Worm (Caenorhabditis elegans) whole organism, L2 larva: ENCODE results near the gene ceh-57.

Source experiments
- C34F6.9 ChIP-seq: fragments of 150-350 bp; optimal IDR thresholded peaks from 2 replicates; lab custom pipeline; 2014; ENCODE audit warnings: missing biosample characterization, missing genetic modification characterization
- F13H6.1 ChIP-seq: sonication (generic microtip); optimal IDR thresholded peaks from 2 replicates; lab custom pipeline; 2016; ENCODE audit warnings: missing genetic modification characterization, missing compliant biosample characterization
- R02D3.7 ChIP-seq: fragments of 150-350 bp; optimal IDR thresholded peaks from 2 replicates; lab custom pipeline; 2014; ENCODE audit warnings: missing biosample characterization, missing genetic modification characterization
- Y55F3AM.14 ChIP-seq: fragments of 200-800 bp; sonication (Bioruptor generic); optimal IDR thresholded peaks from 2 replicates; lab custom pipeline; 2018; ENCODE audit warnings: mild to moderate bottlenecking, missing genetic modification characterization, missing compliant biosample characterization
- ZK546.5 ChIP-seq: sonication (generic microtip); optimal IDR thresholded peaks from 2 replicates; lab custom pipeline; 2017; ENCODE audit warnings: missing biosample characterization, missing genetic modification characterization
- ama-1 ChIP-seq: fragments of 150-350 bp; optimal IDR thresholded peaks from 2 replicates; lab custom pipeline; 2018; ENCODE audit warnings: inconsistent platforms
- blmp-1 ChIP-seq: sonication (generic microtip); optimal IDR thresholded peaks from 2 replicates; lab custom pipeline; 2017; ENCODE audit warnings: missing genetic modification characterization, mild to moderate bottlenecking, missing compliant biosample characterization, antibody characterized with exemption, moderate library complexity; ENCODE audit not compliant: insufficient read depth
- dmd-4 ChIP-seq: sonication (generic microtip); optimal IDR thresholded peaks from 2 replicates; lab custom pipeline; 2017; ENCODE audit warnings: missing biosample characterization, missing genetic modification characterization
- egl-27 ChIP-seq: sonication (generic microtip); optimal IDR thresholded peaks from 3 replicates; lab custom pipeline; 2017; ENCODE audit warnings: missing biosample characterization, missing genetic modification reagents, missing genetic modification characterization
- fos-1 ChIP-seq: fragments of 150-350 bp; optimal IDR thresholded peaks from 2 replicates; lab custom pipeline; 2014; ENCODE audit warnings: missing biosample characterization, missing genetic modification characterization
- mbf-1 ChIP-seq: sonication (generic microtip); optimal IDR thresholded peaks from 2 replicates; lab custom pipeline; 2017; ENCODE audit warnings: missing biosample characterization, missing genetic modification characterization
- mdl-1 ChIP-seq, 2 experiments: fragments of 150-350 bp in 1 of 2; sonication (generic microtip) in 1 of 2; optimal IDR thresholded peaks; 2 replicates each; lab custom pipeline; 2017; ENCODE audit warnings: missing biosample characterization in 2 of 2, missing genetic modification characterization in 2 of 2
- nhr-10 ChIP-seq: sonication (generic microtip); optimal IDR thresholded peaks from 2 replicates; lab custom pipeline; 2017; ENCODE audit warnings: missing biosample characterization, missing genetic modification characterization
- nhr-11 ChIP-seq: fragments of 150-350 bp; optimal IDR thresholded peaks from 2 replicates; lab custom pipeline; 2014; ENCODE audit warnings: missing biosample characterization, missing genetic modification characterization
- nhr-12 ChIP-seq: fragments of 150-350 bp; optimal IDR thresholded peaks from 2 replicates; lab custom pipeline; 2014; ENCODE audit warnings: missing biosample characterization, missing genetic modification characterization
- nhr-129 ChIP-seq: fragments of 150-350 bp; optimal IDR thresholded peaks from 2 replicates; lab custom pipeline; 2014; ENCODE audit warnings: missing biosample characterization, missing genetic modification characterization
- nhr-6 ChIP-seq: fragments of 150-350 bp; optimal IDR thresholded peaks from 2 replicates; lab custom pipeline; 2014; ENCODE audit warnings: missing biosample characterization, missing genetic modification characterization
- peb-1 ChIP-seq: fragments of 150-350 bp; optimal IDR thresholded peaks from 2 replicates; lab custom pipeline; 2014; ENCODE audit warnings: missing biosample characterization, missing genetic modification characterization
- sem-4 ChIP-seq: fragments of 150-350 bp; optimal IDR thresholded peaks from 2 replicates; lab custom pipeline; 2014; ENCODE audit warnings: missing biosample characterization, missing genetic modification reagents, missing genetic modification characterization
- sma-9 ChIP-seq, 2 experiments: fragments of 150-350 bp in 1 of 2; sonication (generic microtip) in 1 of 2; optimal IDR thresholded peaks; 2 replicates each; lab custom pipeline; 2014 to 2016; ENCODE audit warnings: missing genetic modification characterization in 2 of 2, mild to moderate bottlenecking in 1 of 2, missing biosample characterization in 1 of 2, missing compliant biosample characterization in 1 of 2, missing genetic modification reagents in 1 of 2, moderate library complexity in 1 of 2
- snpc-4 ChIP-seq: fragments of 150-350 bp; optimal IDR thresholded peaks from 2 replicates; lab custom pipeline; 2014; ENCODE audit warnings: missing biosample characterization, missing genetic modification characterization
- unc-39 ChIP-seq: fragments of 150-350 bp; optimal IDR thresholded peaks from 2 replicates; lab custom pipeline; 2014; ENCODE audit warnings: missing biosample characterization, missing genetic modification characterization
- ztf-1 ChIP-seq: fragments of 200-800 bp; sonication (Bioruptor generic); conservative IDR thresholded peaks from 2 replicates; pipeline ENCODE4 v1.3.6; 2022; ENCODE audit warnings: missing genetic modification characterization, missing compliant biosample characterization
- ztf-4 ChIP-seq: fragments of 150-350 bp; optimal IDR thresholded peaks from 2 replicates; lab custom pipeline; 2014; ENCODE audit warnings: missing biosample characterization, missing genetic modification characterization

Gene ceh-57

ce11 chrII:10321410-10321809 lies 45.7 kb downstream of the ceh-57 start, which contains the start of gene idpp-4:
Gene idpp-4 (plus strand): TSS chrII:10321460.
- TF ChIP-seq nhr-11 (tag; lab: Kevin White, UChicago) (no peak), dmd-4 (tag; lab: Kevin White, UChicago) (no peak), R02D3.7 (tag; lab: Kevin White, UChicago) (no peak), peb-1 (tag; lab: Kevin White, UChicago) (no peak), blmp-1 (no peak), sma-9 (GFP tag; optimal IDR thresholded peaks at IDR 0.05; lab: Kevin White, UChicago) (no peak), sma-9 (tag; optimal IDR thresholded peaks at IDR 0.05; lab: Kevin White, UChicago) (no peak), sem-4 (tag; lab: Kevin White, UChicago) (no peak), nhr-6 (tag; lab: Kevin White, UChicago) (no peak), unc-39 (tag; lab: Kevin White, UChicago) (no peak), snpc-4 (tag; lab: Kevin White, UChicago) (no peak), mdl-1 (tag; optimal IDR thresholded peaks at IDR 0.05; lab: Kevin White, UChicago) (no peak), F13H6.1 (tag; lab: Kevin White, UChicago) (no peak), ama-1 (lab: Kevin White, UChicago) (no peak), egl-27 (tag; lab: Kevin White, UChicago) (no peak), ZK546.5 (tag; lab: Kevin White, UChicago) (no peak), ztf-4 (tag; lab: Kevin White, UChicago) (no peak)

- TF ChIP-seq Y55F3AM.14 (GFP tag; lab: Kevin White, UChicago), result no peak
- no peak for TF ChIP-seq C34F6.9 (tag; lab: Kevin White, UChicago)
- TF ChIP-seq ztf-1, result no peak
- TF ChIP-seq unc-39 (tag; lab: Kevin White, UChicago), result no peak
Measured at ce11 chrII:10317007-10317406, 50.1 kb downstream of the ceh-57 start, which contains the start of gene M02G9.4. Gene M02G9.4 (plus strand): TSS chrII:10317307.

DNA sequence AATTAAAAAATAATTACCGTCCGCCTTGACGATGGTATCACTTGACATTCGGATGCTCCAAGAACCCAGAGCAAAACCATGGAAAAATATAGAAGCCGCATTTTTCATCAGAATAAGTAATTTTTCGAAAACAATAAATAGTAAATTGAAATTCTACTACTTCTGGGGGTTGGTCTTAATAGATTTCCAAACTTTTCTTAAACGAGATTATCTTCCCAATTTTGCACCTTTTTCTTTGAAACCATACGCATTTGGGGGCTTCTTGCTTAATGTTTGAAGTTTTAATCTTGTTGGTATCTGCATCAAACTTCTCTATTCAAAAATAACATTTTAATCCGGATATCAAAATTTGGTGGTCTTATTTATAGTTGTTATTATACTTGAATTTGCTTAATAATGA lies 51.0 kb downstream of the ceh-57 start, which contains the start of gene gcy-5:
gcy-5 (minus strand) TSS at position 101 of the 400 bp plus-strand sequence.
- TF ChIP-seq nhr-10 (tag; lab: Kevin White, UChicago), result no peak
- TF ChIP-seq R02D3.7 (tag; lab: Kevin White, UChicago), result no peak
- no peak for TF ChIP-seq snpc-4 (tag; lab: Kevin White, UChicago)
- TF ChIP-seq mbf-1 (tag; lab: Kevin White, UChicago), result no peak
- no peak for TF ChIP-seq nhr-12 (tag; lab: Kevin White, UChicago)
- TF ChIP-seq Y55F3AM.14 (GFP tag; lab: Kevin White, UChicago), result no peak

ce11 chrII:10315252-10315651 lies 51.8 kb downstream of the ceh-57 start, which contains the start of gene idpp-8:
Gene idpp-8 (plus strand): TSS chrII:10315552.
- TF ChIP-seq nhr-6 (tag; lab: Kevin White, UChicago) (no peak), fos-1 (tag; lab: Kevin White, UChicago) (no peak), nhr-129 (tag; lab: Kevin White, UChicago) (no peak)
- TF ChIP-seq, all 48 proteins: peak for 0
